Worm (Caenorhabditis elegans): ENCODE measurements around the gene F35C5.3.

DNA sequence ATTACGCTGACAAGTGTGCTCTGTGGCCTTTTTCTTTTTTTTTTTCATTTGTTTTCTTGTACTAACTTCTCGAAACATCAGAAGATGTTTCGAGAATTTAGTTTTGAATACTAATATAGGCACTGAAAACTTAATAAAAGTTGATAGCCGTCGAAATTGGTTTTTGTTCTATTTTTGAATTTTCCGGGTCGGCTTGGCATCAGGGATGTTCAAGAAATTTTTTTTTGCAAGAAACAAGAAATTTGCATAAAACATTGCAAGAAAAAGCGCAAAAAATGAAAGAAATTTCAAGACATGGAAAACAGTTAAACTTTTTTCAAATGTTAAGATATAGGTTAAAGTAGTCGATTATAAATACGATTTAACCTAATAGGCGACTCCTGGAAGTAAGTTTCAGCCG lies 34.7 kb downstream of the F35C5.3 start:
- TF ChIP-seq fkh-10 (GFP tag; optimal IDR thresholded peaks at IDR 0.05) (no peak), fkh-4 (tag; optimal IDR thresholded peaks at IDR 0.05; ENCODE audit: borderline replicate concordance) (no peak), elt-2 (tag; optimal IDR thresholded peaks at IDR 0.05) (no peak), lin-35 (GFP tag; optimal IDR thresholded peaks at IDR 0.05) (no peak), nhr-28 (tag; optimal IDR thresholded peaks at IDR 0.05) (no peak), nhr-11 (tag; optimal IDR thresholded peaks at IDR 0.05) (no peak), lin-15B (tag; optimal IDR thresholded peaks at IDR 0.05) (no peak), egl-27 (tag; optimal IDR thresholded peaks at IDR 0.05) (no peak), lsy-2 (tag; optimal IDR thresholded peaks at IDR 0.05) (no peak), nhr-77 (tag; optimal IDR thresholded peaks at IDR 0.05) (no peak), swsn-7 (tag; optimal IDR thresholded peaks at IDR 0.05) (no peak)
